Worm (Caenorhabditis elegans) whole organism, L4 larva: Measurements from ENCODE around the gene aff-1.

Experiments used
- ceh-44 ChIP-seq: fragments of 200-800 bp; sonication (Bioruptor generic); IDR thresholded peaks from 2 replicates; pipeline ENCODE4 v1.3.6; 2022; ENCODE audit warnings: missing genetic modification reagents, missing genetic modification characterization, missing compliant biosample characterization
- mep-1 ChIP-seq: fragments of 150-350 bp; sonication (generic microtip); optimal IDR thresholded peaks from 3 replicates; lab custom pipeline; 2014; ENCODE audit warnings: missing biosample characterization, missing genetic modification characterization
- nhr-25 ChIP-seq: sonication (generic microtip); optimal IDR thresholded peaks from 2 replicates; lab custom pipeline; 2017; ENCODE audit warnings: missing genetic modification characterization, mild to moderate bottlenecking, missing compliant biosample characterization, antibody characterized with exemption, moderate library complexity, borderline replicate concordance; ENCODE audit not compliant: insufficient read depth
- saeg-2 ChIP-seq: fragments of 200-800 bp; sonication (Bioruptor generic); IDR thresholded peaks from 2 replicates; pipeline ENCODE4 v1.3.6; 2022; ENCODE audit warnings: missing genetic modification reagents, missing genetic modification characterization, missing compliant biosample characterization
- zag-1 ChIP-seq: fragments of 150-350 bp; optimal IDR thresholded peaks from 2 replicates; lab custom pipeline; 2014; ENCODE audit warnings: missing biosample characterization, missing genetic modification characterization

DNA sequence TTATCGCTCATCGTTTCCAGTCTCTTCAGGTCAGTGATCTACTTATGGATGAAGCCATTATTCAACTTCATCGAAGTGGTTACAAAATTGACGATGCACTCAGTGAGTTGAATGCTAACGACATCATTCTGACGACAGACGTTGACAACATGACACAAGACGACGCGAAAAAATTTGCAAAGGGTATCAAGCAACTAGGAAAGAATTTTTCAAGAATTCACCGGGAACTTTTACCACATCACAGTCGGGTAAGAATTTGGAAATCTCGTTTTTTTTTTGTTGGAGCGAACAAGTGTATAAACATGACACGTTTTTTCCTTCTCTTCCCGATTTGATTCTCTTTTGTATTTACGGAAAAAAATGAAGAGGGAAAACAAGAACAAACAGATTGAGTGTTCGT, 22.9 kb downstream of the aff-1 start:
- no peak for TF ChIP-seq zag-1
- TF ChIP-seq saeg-2 = no peak
- no peak for TF ChIP-seq ceh-44 (GFP tag; lab: Robert Waterston, UW)
- TF ChIP-seq mep-1 (tag; lab: Kevin White, UChicago) = no peak
- TF ChIP-seq nhr-25 (tag; lab: Kevin White, UChicago) = no peak
